Worm (Caenorhabditis elegans): ENCODE results near the gene sod-4.

- TF ChIP-seq W03F9.2 (tag; optimal IDR thresholded peaks at IDR 0.05) (no peak), him-1 (tag; optimal IDR thresholded peaks at IDR 0.05) (no peak)
These were observed 25.7 kb downstream of the sod-4 start for ce11 chrIII:9474501-9474900.
